Worm (Caenorhabditis elegans) whole organism, young adult: ENCODE data around the gene dhs-13.

Experiments
- C17E4.6 ChIP-seq: fragments of 200-800 bp; sonication (Bioruptor generic); IDR thresholded peaks from 2 replicates; pipeline ENCODE4 v1.3.6; 2022; ENCODE audit warnings: missing genetic modification reagents, missing genetic modification characterization, missing compliant biosample characterization
- D2030.7 ChIP-seq: fragments of 200-800 bp; sonication (Bioruptor generic); IDR thresholded peaks from 2 replicates; pipeline ENCODE4 v1.3.6; 2022; ENCODE audit warnings: missing genetic modification reagents, missing genetic modification characterization, missing compliant biosample characterization
- F10E7.11 ChIP-seq: sonication (generic microtip); optimal IDR thresholded peaks from 2 replicates; lab custom pipeline; 2017; ENCODE audit warnings: mild to moderate bottlenecking, missing genetic modification characterization, moderate library complexity, missing compliant biosample characterization
- F39B2.1 ChIP-seq: fragments of 200-800 bp; sonication (Bioruptor generic); IDR thresholded peaks from 2 replicates; pipeline ENCODE4 v1.3.6; 2022; ENCODE audit warnings: missing genetic modification reagents, missing genetic modification characterization, missing compliant biosample characterization
- F52B5.7 ChIP-seq: sonication (generic microtip); optimal IDR thresholded peaks from 2 replicates; lab custom pipeline; 2016; ENCODE audit warnings: mild to moderate bottlenecking, missing genetic modification characterization, missing compliant biosample characterization
- K12H6.12 ChIP-seq: fragments of 200-800 bp; sonication (Bioruptor generic); optimal IDR thresholded peaks from 2 replicates; lab custom pipeline; 2018; ENCODE audit warnings: mild to moderate bottlenecking, missing genetic modification characterization, missing compliant biosample characterization
- Y67H2A.10 ChIP-seq: fragments of 200-800 bp; sonication (Bioruptor generic); conservative IDR thresholded peaks from 2 replicates; pipeline ENCODE4 v1.3.6; 2022; ENCODE audit warnings: missing genetic modification reagents, missing genetic modification characterization, missing compliant biosample characterization
- ama-1 ChIP-seq, 3 experiments: fragments of 150-350 bp in 1 of 3; sonication (generic microtip) in 2 of 3; optimal IDR thresholded peaks; 2 replicates each; lab custom pipeline; 2014 to 2018; ENCODE audit warnings: missing biosample characterization in 2 of 3, missing genetic modification characterization in 2 of 3, missing genetic modification reagents in 2 of 3
- aptf-3 ChIP-seq: fragments of 200-800 bp; sonication (Bioruptor generic); IDR thresholded peaks from 2 replicates; pipeline ENCODE4 v1.3.6; 2022; ENCODE audit warnings: missing genetic modification characterization, missing compliant biosample characterization
- athp-1 ChIP-seq: sonication (generic microtip); optimal IDR thresholded peaks from 2 replicates; lab custom pipeline; 2017; ENCODE audit warnings: mild to moderate bottlenecking, missing genetic modification characterization, missing compliant biosample characterization
- bed-2 ChIP-seq: fragments of 200-800 bp; sonication (Bioruptor generic); IDR thresholded peaks from 2 replicates; pipeline ENCODE4 v1.3.6; 2022; ENCODE audit warnings: missing genetic modification reagents, missing genetic modification characterization, missing compliant biosample characterization
- ceh-100 ChIP-seq: fragments of 200-800 bp; sonication (Bioruptor generic); IDR thresholded peaks from 2 replicates; pipeline ENCODE4 v1.3.6; 2022; ENCODE audit warnings: missing genetic modification reagents, missing genetic modification characterization, missing compliant biosample characterization
- efl-1 ChIP-seq: fragments of 150-350 bp; optimal IDR thresholded peaks from 2 replicates; lab custom pipeline; 2014; ENCODE audit warnings: missing biosample characterization, missing genetic modification reagents, missing genetic modification characterization
- ets-4 ChIP-seq: fragments of 200-800 bp; sonication (Bioruptor generic); optimal IDR thresholded peaks from 2 replicates; lab custom pipeline; 2018; ENCODE audit warnings: mild to moderate bottlenecking, missing genetic modification characterization, missing compliant biosample characterization
- hsf-1 ChIP-seq: fragments of 200-800 bp; sonication (Bioruptor generic); IDR thresholded peaks from 2 replicates; pipeline ENCODE4 v1.3.6; 2022; ENCODE audit warnings: missing genetic modification reagents, missing genetic modification characterization, missing compliant biosample characterization
- let-607 ChIP-seq, 2 experiments: fragments of 200-800 bp in 1 of 2; sonication (Bioruptor generic) in 1 of 2; sonication (generic microtip) in 1 of 2; optimal IDR thresholded peaks; 2 replicates each; lab custom pipeline; 2016 to 2018; ENCODE audit warnings: mild to moderate bottlenecking in 2 of 2, missing compliant biosample characterization in 2 of 2, missing genetic modification characterization in 2 of 2, moderate library complexity in 2 of 2, missing genotype in 1 of 2
- lin-40 ChIP-seq: sonication (generic microtip); optimal IDR thresholded peaks from 2 replicates; lab custom pipeline; 2016; ENCODE audit warnings: missing genetic modification characterization, mild to moderate bottlenecking, missing compliant biosample characterization, missing genotype, missing genetic modification reagents
- lin-54 ChIP-seq: fragments of 200-800 bp; sonication (Bioruptor generic); optimal IDR thresholded peaks from 2 replicates; lab custom pipeline; 2018; ENCODE audit warnings: mild to moderate bottlenecking, missing genetic modification characterization, missing compliant biosample characterization
- lsl-1 ChIP-seq: fragments of 200-800 bp; sonication (Bioruptor generic); optimal IDR thresholded peaks from 2 replicates; lab custom pipeline; 2018; ENCODE audit warnings: mild to moderate bottlenecking, missing genetic modification characterization, moderate library complexity, missing compliant biosample characterization
- madf-10 ChIP-seq: sonication (generic microtip); optimal IDR thresholded peaks from 2 replicates; lab custom pipeline; 2016; ENCODE audit warnings: mild to moderate bottlenecking, missing genetic modification characterization, missing compliant biosample characterization
- madf-6 ChIP-seq: fragments of 200-800 bp; sonication (Bioruptor generic); IDR thresholded peaks from 2 replicates; pipeline ENCODE4 v1.3.6; 2022; ENCODE audit warnings: missing genetic modification reagents, missing genetic modification characterization, missing compliant biosample characterization
- mxl-1 ChIP-seq: sonication (generic microtip); optimal IDR thresholded peaks from 2 replicates; lab custom pipeline; 2016; ENCODE audit warnings: missing genetic modification characterization, missing compliant biosample characterization
- nhr-27 ChIP-seq: fragments of 200-800 bp; sonication (Bioruptor generic); optimal IDR thresholded peaks from 2 replicates; lab custom pipeline; 2018; ENCODE audit warnings: mild to moderate bottlenecking, missing genetic modification characterization, moderate library complexity, missing compliant biosample characterization
- nhr-80 ChIP-seq: sonication (generic microtip); optimal IDR thresholded peaks from 2 replicates; lab custom pipeline; 2016; ENCODE audit warnings: missing genetic modification characterization, missing compliant biosample characterization
- repo-1 ChIP-seq: sonication (generic microtip); optimal IDR thresholded peaks from 2 replicates; lab custom pipeline; 2017; ENCODE audit warnings: mild to moderate bottlenecking, missing genetic modification characterization, missing compliant biosample characterization
- rpc-1 ChIP-seq, 2 experiments: fragments of 150-350 bp in 1 of 2; sonication (generic microtip) in 1 of 2; optimal IDR thresholded peaks; 2 replicates each; lab custom pipeline; 2014 to 2018; ENCODE audit warnings: missing biosample characterization in 1 of 2, missing genetic modification characterization in 1 of 2, missing genetic modification reagents in 1 of 2, missing genotype in 1 of 2
- snpc-1.1 ChIP-seq: sonication (generic microtip); optimal IDR thresholded peaks from 2 replicates; lab custom pipeline; 2017; ENCODE audit warnings: missing genetic modification characterization, mild to moderate bottlenecking, missing compliant biosample characterization, antibody characterized with exemption, moderate library complexity, missing genotype, missing genetic modification reagents; ENCODE audit not compliant: insufficient read depth
- tbp1 ChIP-seq: fragments of 200-800 bp; sonication (Bioruptor generic); optimal IDR thresholded peaks from 2 replicates; lab custom pipeline; 2018; ENCODE audit warnings: mild to moderate bottlenecking, missing genetic modification characterization, missing compliant biosample characterization
- tlf-1 ChIP-seq: fragments of 200-800 bp; sonication (Bioruptor generic); optimal IDR thresholded peaks from 2 replicates; lab custom pipeline; 2018; ENCODE audit warnings: mild to moderate bottlenecking, missing genetic modification characterization, missing compliant biosample characterization
- ztf-6 ChIP-seq: fragments of 200-800 bp; sonication (Bioruptor generic); IDR thresholded peaks from 2 replicates; pipeline ENCODE4 v1.3.6; 2022; ENCODE audit warnings: missing genetic modification reagents, missing genetic modification characterization, missing compliant biosample characterization

Gene dhs-13

DNA sequence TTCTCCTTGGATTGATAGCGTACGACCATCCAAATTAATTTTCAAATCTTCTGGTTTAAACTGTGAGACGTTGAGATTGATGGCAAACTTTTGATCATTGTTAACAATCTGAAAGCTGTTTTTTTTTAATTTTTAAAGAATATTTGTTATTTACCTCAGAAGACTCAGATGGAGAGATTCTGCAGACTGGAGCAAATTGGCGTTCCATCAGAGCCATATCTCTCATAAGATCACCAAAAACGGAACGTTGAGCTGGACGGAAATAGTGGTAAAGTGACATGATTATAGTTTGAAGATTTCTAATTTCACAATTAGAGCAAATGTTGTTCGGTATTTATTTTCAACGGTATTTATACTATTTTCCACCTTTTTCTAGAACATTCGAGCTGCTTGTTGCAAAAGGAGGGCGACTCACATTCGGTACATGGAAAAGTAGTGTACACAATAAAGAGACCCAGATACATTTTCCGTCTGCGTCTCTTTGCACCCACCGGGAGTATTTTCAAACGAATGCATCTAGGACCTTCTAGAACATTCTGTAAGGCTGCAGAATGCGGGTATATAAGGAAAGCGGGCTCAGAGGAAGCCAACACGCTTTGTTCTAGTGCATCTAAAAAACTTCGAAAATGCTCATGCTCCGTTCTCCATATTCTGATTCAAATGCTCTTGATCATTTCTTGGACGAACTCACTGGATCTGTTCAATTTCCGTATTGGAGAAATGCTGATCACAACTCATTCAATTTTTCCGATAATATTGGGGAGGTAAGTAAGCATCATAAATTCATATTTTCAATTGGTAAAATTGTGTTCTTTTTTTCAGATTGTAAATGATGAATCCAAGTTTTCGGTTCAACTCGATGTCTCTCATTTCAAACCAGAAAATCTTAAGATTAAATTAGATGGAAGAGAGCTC is 33.4 kb upstream of the dhs-13 start, which contains the start of the genes hsp-16.2 and hsp-16.41 (continued):
- no peak for TF ChIP-seq mxl-1 (tag; lab: Kevin White, UChicago)
- TF ChIP-seq F39B2.1 (GFP tag; lab: Robert Waterston, UW): no peak
- TF ChIP-seq F10E7.11 (tag; lab: Kevin White, UChicago): no peak
- no peak for TF ChIP-seq ceh-100 (GFP tag; lab: Robert Waterston, UW)
- no peak for TF ChIP-seq efl-1 (GFP tag; lab: Kevin White, UChicago)
- no peak for TF ChIP-seq Y67H2A.10
- TF ChIP-seq athp-1: no peak
- TF ChIP-seq C17E4.6 (GFP tag; lab: Robert Waterston, UW): no peak
- no peak for TF ChIP-seq bed-2 (GFP tag; lab: Robert Waterston, UW)
- TF ChIP-seq aptf-3 (GFP tag; lab: Robert Waterston, UW): no peak
- no peak for TF ChIP-seq tlf-1 (GFP tag; lab: Kevin White, UChicago)
- TF ChIP-seq hsf-1 (GFP tag; lab: Robert Waterston, UW): peak; percentile 92

DNA sequence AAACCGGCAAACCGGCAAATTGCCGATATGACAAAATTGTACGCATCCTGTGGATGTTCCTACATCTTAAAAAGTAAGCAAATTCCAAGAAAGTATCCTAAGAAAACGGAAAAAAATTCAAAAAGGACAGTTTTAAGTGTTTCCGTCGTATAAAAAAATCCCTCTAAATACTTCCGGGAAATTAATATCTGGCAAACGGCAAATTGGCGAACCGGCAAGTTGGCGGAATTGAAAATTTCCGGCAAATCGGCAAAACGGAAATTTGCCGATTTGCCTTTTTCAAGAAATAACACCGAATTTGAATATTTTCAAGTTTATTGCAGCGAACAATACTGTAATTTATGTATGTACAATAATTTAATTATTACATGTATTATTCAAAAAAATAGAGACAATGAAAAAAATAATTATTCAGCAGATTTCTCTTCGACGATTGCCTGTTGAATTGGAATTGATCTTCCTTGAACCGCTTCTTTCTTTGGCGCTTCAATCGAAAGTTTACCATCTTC is 32.6 kb upstream of the dhs-13 start:
- no peak for TF ChIP-seq let-607 (tag; optimal IDR thresholded peaks at IDR 0.05; lab: Kevin White, UChicago)
- peak; percentile 38 for TF ChIP-seq ama-1 (optimal IDR thresholded peaks at IDR 0.05; lab: Kevin White, UChicago)
- no peak for TF ChIP-seq ama-1 (GFP tag; optimal IDR thresholded peaks at IDR 0.05; lab: Kevin White, UChicago)
- peak; percentile 5 for TF ChIP-seq nhr-80 (tag; lab: Kevin White, UChicago)
- peak; percentile 5 for TF ChIP-seq repo-1 (tag; lab: Kevin White, UChicago)
- no peak for TF ChIP-seq ceh-100 (GFP tag; lab: Robert Waterston, UW)

DNA sequence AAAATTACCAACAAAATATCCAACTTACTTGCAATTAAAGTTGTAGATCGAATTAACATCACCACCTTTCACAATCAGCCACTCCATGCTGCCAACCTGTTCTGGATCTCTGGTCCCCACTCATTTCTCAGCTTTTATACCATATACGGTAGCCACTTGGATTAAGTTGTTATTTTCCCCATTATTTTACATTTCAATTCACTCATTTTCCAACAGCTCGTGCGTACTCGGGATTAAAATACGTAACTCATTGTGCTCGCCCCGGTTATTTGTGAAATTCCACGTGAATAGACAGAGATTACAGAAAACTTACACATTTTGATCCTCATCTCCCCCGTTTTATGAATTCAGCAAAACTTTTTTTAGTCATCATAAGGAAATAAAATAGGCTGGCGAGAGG is 31.5 kb upstream of the dhs-13 start, which contains the start of gene srt-41:
TSS of gene srt-41 (minus strand) at position 101 of the 400 bp plus-strand sequence.
- TF ChIP-seq snpc-1.1 (tag; lab: Kevin White, UChicago) (no peak), hsf-1 (GFP tag; lab: Robert Waterston, UW) (no peak), lin-54 (GFP tag; lab: Kevin White, UChicago) (no peak), K12H6.12 (no peak), ztf-6 (GFP tag; lab: Robert Waterston, UW) (no peak), F10E7.11 (tag; lab: Kevin White, UChicago) (no peak), tlf-1 (GFP tag; lab: Kevin White, UChicago) (no peak), F52B5.7 (no peak), lin-40 (tag; lab: Kevin White, UChicago) (no peak), madf-10 (no peak), ets-4 (GFP tag; lab: Kevin White, UChicago) (no peak), efl-1 (GFP tag; lab: Kevin White, UChicago) (no peak), bed-2 (GFP tag; lab: Robert Waterston, UW) (no peak), madf-6 (GFP tag; lab: Robert Waterston, UW) (no peak), lsl-1 (no peak)
- TF ChIP-seq, all 124 proteins: peak for 0

DNA sequence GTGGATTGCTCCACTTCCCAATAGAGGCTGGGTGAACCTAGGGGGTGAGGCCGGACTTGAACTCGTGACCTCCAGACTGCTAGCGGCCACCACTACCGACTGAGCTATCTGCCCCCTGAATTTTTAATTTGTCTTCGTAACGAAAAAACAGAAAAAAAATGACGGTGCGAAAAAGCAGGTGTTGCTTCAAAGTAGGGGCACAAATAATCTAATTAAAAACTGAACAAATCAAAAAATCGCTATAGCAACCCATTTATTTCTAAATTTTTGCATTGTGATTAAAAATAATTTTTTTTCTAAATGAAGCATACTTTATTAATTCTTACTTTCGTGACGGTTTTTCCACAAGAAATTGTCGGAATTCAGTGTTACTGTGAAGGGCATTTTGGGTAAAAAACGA is 26.4 kb upstream of the dhs-13 start, which contains the start of gene F36H9.10:
TSS of gene F36H9.10 (plus strand) at position 301 of the 400 bp plus-strand sequence.
- TF ChIP-seq D2030.7 (GFP tag; lab: Robert Waterston, UW) (peak; percentile 41; the same call in 1 of the 2 replicates), nhr-27 (tag; lab: Kevin White, UChicago) (no peak), rpc-1 (optimal IDR thresholded peaks at IDR 0.05; lab: Kevin White, UChicago) (no peak), rpc-1 (tag; optimal IDR thresholded peaks at IDR 0.05; lab: Kevin White, UChicago) (peak; percentile 62), tbp1 (GFP tag; lab: Kevin White, UChicago) (peak; percentile 34)
- TF ChIP-seq, all 124 proteins: peak for 3
